Worm (Caenorhabditis elegans): Measurements from ENCODE around the gene got-2.2.
A peak's percentile ranks its signal among the peaks of the same experiment; 100 is the strongest.

got-2.2 gene

DNA sequence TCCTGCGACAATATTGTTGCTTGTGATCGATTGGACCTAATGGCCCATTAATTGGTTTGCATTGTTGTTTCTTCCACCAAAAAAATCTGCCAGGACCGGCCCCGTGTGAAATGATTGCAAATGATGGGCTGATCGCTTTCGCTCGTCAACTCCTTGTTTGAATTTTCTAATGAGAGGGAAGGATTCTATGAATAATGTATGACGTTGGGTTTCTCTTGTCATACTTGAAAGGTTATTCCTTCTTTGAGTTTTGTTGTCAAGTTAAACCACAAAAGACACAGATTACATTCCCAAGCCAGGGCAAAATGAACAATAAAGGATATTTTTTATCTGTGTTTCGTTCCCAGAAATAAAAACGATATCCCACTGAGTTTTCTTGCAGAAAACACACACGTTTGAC lies 35.9 kb downstream of the got-2.2 start:
- TF ChIP-seq blmp-1 (tag; optimal IDR thresholded peaks at IDR 0.05) (no peak), unc-62 (GFP tag; optimal IDR thresholded peaks at IDR 0.05) (no peak), ham-2 (GFP tag; optimal IDR thresholded peaks at IDR 0.05) (no peak), flh-1 (GFP tag; optimal IDR thresholded peaks at IDR 0.05) (no peak), drap-1 (GFP tag; optimal IDR thresholded peaks at IDR 0.05) (no peak), ceh-83 (GFP tag; optimal IDR thresholded peaks at IDR 0.05) (no peak), sptf-1 (tag; optimal IDR thresholded peaks at IDR 0.05) (no peak), nhr-237 (tag; optimal IDR thresholded peaks at IDR 0.05) (no peak), M03D4.4 (tag; optimal IDR thresholded peaks at IDR 0.05) (no peak), sem-2 (GFP tag; optimal IDR thresholded peaks at IDR 0.05) (no peak), pha-4 (tag; optimal IDR thresholded peaks at IDR 0.05) (no peak), elt-3 (tag; optimal IDR thresholded peaks at IDR 0.05) (no peak), hlh-1 (tag; optimal IDR thresholded peaks at IDR 0.05) (no peak), lin-32 (GFP tag; optimal IDR thresholded peaks at IDR 0.05) (no peak)

DNA sequence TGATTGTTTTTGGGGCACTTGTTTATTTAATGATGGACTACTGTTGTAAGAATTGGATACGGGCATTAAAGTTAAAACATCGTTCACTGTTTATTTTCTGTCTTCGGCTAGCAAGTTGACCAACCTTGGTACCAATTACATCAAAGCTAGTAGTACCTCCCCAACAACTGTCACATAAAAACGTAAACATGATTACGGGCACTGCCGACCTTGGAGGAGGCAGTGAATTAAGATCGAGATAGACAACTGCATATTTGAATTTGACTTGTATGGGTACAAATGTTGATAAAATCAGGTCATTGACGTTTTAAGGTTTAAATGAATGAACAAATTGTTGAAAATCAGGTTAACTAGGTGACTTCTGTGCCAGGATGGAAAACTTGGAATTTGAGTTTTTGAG lies 36.5 kb downstream of the got-2.2 start:
- TF ChIP-seq nhr-237 (tag; optimal IDR thresholded peaks at IDR 0.05) (no peak), mab-5 (tag; optimal IDR thresholded peaks at IDR 0.05) (no peak), elt-1 (tag; optimal IDR thresholded peaks at IDR 0.05; ENCODE audit: borderline replicate concordance, insufficient read depth) (no peak), lsy-2 (tag; optimal IDR thresholded peaks at IDR 0.05) (no peak)

DNA sequence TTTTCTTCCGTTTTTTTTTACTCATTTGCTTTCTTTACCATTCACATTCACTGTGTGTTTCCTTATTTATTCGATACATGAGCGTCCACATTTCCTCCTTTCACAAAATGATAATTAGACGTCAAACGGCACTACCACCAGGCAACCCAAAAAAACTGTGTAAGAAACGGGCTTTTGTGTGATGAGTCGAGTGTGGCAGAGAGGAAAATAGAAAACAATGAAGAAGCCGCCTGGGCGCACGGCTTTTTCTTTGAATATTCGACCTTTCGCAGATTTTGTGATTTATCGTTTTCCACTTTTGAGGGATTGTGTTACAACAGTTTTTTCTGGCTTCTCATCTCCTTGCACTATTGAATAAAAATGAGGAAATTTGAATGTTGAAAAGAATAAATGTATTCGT lies 37.5 kb downstream of the got-2.2 start:
- TF ChIP-seq ztf-11 (tag; optimal IDR thresholded peaks at IDR 0.05) (no peak), hlh-1 (tag; optimal IDR thresholded peaks at IDR 0.05) (no peak), ceh-43 (GFP tag; optimal IDR thresholded peaks at IDR 0.05) (no peak)

DNA sequence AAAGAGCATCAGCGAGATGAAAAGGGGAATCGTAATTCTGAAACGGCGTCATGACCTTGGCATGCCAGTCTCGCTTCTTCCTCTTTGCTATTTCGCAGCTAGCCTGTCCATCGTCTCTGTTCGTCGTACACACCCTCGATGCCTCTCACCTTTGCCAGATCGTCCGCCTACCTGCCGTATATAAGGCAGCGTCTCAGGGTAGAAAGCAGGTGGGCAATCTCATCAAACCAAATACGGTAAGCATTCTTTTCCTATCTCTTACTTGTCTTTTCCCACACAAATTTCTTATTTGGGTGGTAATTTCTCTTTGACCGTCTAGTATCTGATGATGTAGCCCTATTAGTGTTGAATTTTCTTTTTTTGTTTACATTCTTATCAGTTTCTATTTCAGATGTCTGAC lies 38.8 kb downstream of the got-2.2 start, which contains the start of gene col-166:
col-166 (plus strand) TSS at position 392 of the 400 bp plus-strand sequence.
- TF ChIP-seq ceh-39 (tag; optimal IDR thresholded peaks at IDR 0.05) (no peak), blmp-1 (tag; optimal IDR thresholded peaks at IDR 0.05) (no peak), lsy-2 (tag; optimal IDR thresholded peaks at IDR 0.05) (no peak), M03D4.4 (tag; optimal IDR thresholded peaks at IDR 0.05) (no peak), sem-2 (GFP tag; optimal IDR thresholded peaks at IDR 0.05) (no peak), unc-62 (GFP tag; optimal IDR thresholded peaks at IDR 0.05) (no peak)

DNA sequence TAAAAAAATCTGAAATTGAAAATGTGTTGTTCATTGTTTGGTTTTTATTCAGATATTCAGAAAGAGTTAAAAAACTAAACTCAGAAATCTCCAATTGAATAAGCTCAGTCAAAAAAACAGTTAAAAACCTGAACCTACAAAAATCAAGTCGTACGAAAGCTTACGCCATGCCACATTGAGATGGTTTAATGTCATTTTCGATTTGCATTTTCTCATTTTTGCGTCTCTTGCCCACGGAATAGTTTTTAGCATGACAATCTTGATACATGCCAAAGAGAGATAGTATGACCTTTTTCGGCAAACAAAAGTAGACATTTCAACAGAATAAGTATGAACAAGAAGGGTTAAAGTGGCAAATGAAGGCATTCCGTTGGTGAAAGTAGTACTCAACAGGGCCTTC lies 40.2 kb downstream of the got-2.2 start:
- no peak for TF ChIP-seq nhr-12 (tag; optimal IDR thresholded peaks at IDR 0.05)
- no peak for TF ChIP-seq elt-1 (tag; optimal IDR thresholded peaks at IDR 0.05; ENCODE audit: borderline replicate concordance, insufficient read depth)
- TF ChIP-seq ztf-11 (tag; optimal IDR thresholded peaks at IDR 0.05): no peak
- TF ChIP-seq mep-1 (tag; optimal IDR thresholded peaks at IDR 0.05): no peak
- TF ChIP-seq ces-1 (GFP tag; optimal IDR thresholded peaks at IDR 0.05): no peak
- no peak for TF ChIP-seq ceh-39 (tag; optimal IDR thresholded peaks at IDR 0.05)
- no peak for TF ChIP-seq elt-3 (tag; optimal IDR thresholded peaks at IDR 0.05)
- TF ChIP-seq nhr-76 (tag; optimal IDR thresholded peaks at IDR 0.05): no peak
- TF ChIP-seq unc-62 (GFP tag; optimal IDR thresholded peaks at IDR 0.05): no peak
- TF ChIP-seq lin-32 (GFP tag; optimal IDR thresholded peaks at IDR 0.05): no peak
- no peak for TF ChIP-seq ceh-83 (GFP tag; optimal IDR thresholded peaks at IDR 0.05)
- no peak for TF ChIP-seq ham-2 (GFP tag; optimal IDR thresholded peaks at IDR 0.05)
- no peak for TF ChIP-seq unc-120 (tag; optimal IDR thresholded peaks at IDR 0.05; ENCODE audit: poor library complexity, severe bottlenecking)

DNA sequence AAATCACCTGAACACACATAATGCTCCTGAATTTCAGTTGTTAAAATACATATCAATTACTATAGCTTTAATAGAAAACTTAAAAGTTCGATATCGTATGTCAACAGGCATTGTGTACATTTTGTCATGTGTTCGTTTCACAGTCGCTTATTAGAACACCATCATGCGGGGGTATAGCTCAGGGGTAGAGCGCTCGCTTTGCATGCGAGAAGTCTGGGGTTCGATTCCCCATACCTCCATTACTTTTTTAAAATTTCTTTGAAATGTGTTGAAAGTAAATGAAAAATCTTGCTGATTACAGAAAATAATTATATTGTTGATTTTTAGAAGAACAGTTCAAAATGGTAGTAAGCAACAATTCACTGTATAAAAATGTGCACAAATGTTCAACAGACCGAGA lies 45.4 kb downstream of the got-2.2 start:
- no peak for TF ChIP-seq nhr-28 (tag; optimal IDR thresholded peaks at IDR 0.05)
- TF ChIP-seq ceh-83 (GFP tag; optimal IDR thresholded peaks at IDR 0.05): peak; percentile 70
- no peak for TF ChIP-seq lin-13 (tag; optimal IDR thresholded peaks at IDR 0.05)
- TF ChIP-seq ham-2 (GFP tag; optimal IDR thresholded peaks at IDR 0.05): peak; percentile 14
- no peak for TF ChIP-seq blmp-1 (tag; optimal IDR thresholded peaks at IDR 0.05)
- TF ChIP-seq bed-3 (GFP tag; optimal IDR thresholded peaks at IDR 0.05): peak; percentile 38
- TF ChIP-seq mls-2 (tag; optimal IDR thresholded peaks at IDR 0.05): peak; percentile 15
- TF ChIP-seq sptf-1 (tag; optimal IDR thresholded peaks at IDR 0.05): peak; percentile 63
- no peak for TF ChIP-seq elt-3 (tag; optimal IDR thresholded peaks at IDR 0.05)
- TF ChIP-seq mab-5 (tag; optimal IDR thresholded peaks at IDR 0.05): no peak
- TF ChIP-seq flh-1 (GFP tag; optimal IDR thresholded peaks at IDR 0.05): peak; percentile 10
- peak; percentile 48 for TF ChIP-seq drap-1 (GFP tag; optimal IDR thresholded peaks at IDR 0.05)
- TF ChIP-seq cnd-1 (tag; optimal IDR thresholded peaks at IDR 0.05): peak; percentile 52
- peak; percentile 65 for TF ChIP-seq M03D4.4 (tag; optimal IDR thresholded peaks at IDR 0.05)
- TF ChIP-seq sem-2 (GFP tag; optimal IDR thresholded peaks at IDR 0.05): peak; percentile 48
